Worm (Caenorhabditis elegans): ENCODE measurements around the gene ZC239.16.
"Not testable (repeated sequence)": the region's sequence is repeated elsewhere in the genome, so short reads cannot be mapped to it uniquely, and the experiment has no call there.

ZC239.16 gene

DNA sequence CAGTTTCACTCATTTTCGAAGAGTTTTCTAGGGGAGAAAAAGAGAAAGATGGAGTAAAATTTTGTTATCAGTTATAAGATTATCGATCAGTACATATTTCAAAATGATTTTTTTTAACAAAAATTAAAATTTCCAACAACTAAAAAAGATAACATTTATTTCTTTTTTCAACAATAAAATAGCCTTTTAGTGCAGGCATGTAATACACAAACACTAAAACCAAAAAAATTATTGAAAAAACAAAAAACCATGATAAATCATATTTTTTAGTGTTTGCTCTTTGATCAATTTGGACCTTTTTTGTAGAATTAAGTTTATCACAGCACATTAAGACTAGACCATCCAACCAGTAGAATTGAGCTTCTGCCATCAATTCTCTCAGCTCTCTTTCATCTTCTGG, 488 bp downstream of the ZC239.16 start, which contains the start of gene ZC239.15:
TSS of gene ZC239.15 (minus strand) at position 101 of the 400 bp plus-strand sequence.
- no peak for TF ChIP-seq nhr-12 (tag; optimal IDR thresholded peaks at IDR 0.05)
- no peak for TF ChIP-seq flh-1 (GFP tag; optimal IDR thresholded peaks at IDR 0.05)
- no peak for TF ChIP-seq nhr-76 (tag; optimal IDR thresholded peaks at IDR 0.05)
- no peak for TF ChIP-seq hlh-1 (tag; optimal IDR thresholded peaks at IDR 0.05)
- TF ChIP-seq elt-3 (tag; optimal IDR thresholded peaks at IDR 0.05) = no peak

DNA sequence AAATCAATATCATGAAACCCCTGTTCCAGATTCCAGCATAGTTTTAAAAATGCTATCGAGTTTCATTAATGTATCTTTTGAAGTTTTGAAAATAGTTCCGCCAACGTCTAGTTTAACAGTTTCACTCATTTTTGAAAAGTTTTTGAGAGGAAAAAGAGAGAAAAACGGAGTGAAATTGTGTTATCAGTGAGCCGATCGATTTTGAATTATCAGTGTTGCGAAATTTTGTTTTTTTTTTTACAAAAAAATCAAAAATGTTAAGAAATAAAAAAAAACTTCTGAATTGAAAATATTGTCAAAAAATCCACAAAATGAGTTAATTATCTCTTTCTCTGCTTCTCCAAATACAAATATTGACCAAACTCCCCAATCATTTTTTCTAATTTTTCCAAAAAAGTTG, 2.4 kb downstream of the ZC239.16 start, which contains the start of gene ZC239.13:
TSS of gene ZC239.13 (minus strand) at position 154 of the 400 bp plus-strand sequence.
- TF ChIP-seq ztf-11 (tag; optimal IDR thresholded peaks at IDR 0.05) (no peak), nhr-12 (tag; optimal IDR thresholded peaks at IDR 0.05) (no peak), hlh-1 (tag; optimal IDR thresholded peaks at IDR 0.05) (no peak), pha-4 (tag; optimal IDR thresholded peaks at IDR 0.05) (no peak), mep-1 (tag; optimal IDR thresholded peaks at IDR 0.05) (no peak), M03D4.4 (tag; optimal IDR thresholded peaks at IDR 0.05) (no peak), elt-3 (tag; optimal IDR thresholded peaks at IDR 0.05) (no peak), bed-3 (GFP tag; optimal IDR thresholded peaks at IDR 0.05) (no peak)

DNA sequence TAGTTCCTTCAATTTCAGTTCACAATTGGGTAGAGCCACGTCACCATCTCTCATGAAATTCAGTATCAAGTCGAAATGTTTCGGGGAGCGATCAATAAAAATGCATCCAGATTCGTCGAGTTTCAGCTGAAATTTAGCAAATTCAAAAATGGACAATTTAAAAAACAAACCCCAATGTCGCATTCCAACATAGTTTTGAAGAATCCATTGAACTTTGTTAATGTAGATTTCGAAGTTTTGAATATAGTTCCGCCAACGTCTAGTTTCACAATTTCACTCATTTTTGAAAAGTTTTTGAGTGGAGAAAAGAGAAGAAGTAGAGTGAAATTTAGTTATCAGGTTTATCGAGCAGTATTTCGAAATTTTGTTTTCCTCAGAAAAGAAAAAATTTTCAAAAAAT, 3.4 kb downstream of the ZC239.16 start, which contains the start of gene ZC239.14:
TSS of gene ZC239.14 (minus strand) at position 305 of the 400 bp plus-strand sequence.
- TF ChIP-seq nhr-76 (tag; optimal IDR thresholded peaks at IDR 0.05) = no peak
- no peak for TF ChIP-seq nhr-2 (tag; optimal IDR thresholded peaks at IDR 0.05)
- TF ChIP-seq pha-4 (tag; optimal IDR thresholded peaks at IDR 0.05) = no peak
- no peak for TF ChIP-seq ham-2 (GFP tag; optimal IDR thresholded peaks at IDR 0.05)
- TF ChIP-seq nhr-28 (tag; optimal IDR thresholded peaks at IDR 0.05) = no peak
- no peak for TF ChIP-seq mab-5 (tag; optimal IDR thresholded peaks at IDR 0.05)
- no peak for TF ChIP-seq ceh-83 (GFP tag; optimal IDR thresholded peaks at IDR 0.05)
- TF ChIP-seq M03D4.4 (tag; optimal IDR thresholded peaks at IDR 0.05) = no peak
- no peak for TF ChIP-seq ceh-43 (GFP tag; optimal IDR thresholded peaks at IDR 0.05)
- no peak for TF ChIP-seq elt-1 (tag; optimal IDR thresholded peaks at IDR 0.05; ENCODE audit: borderline replicate concordance, insufficient read depth)
- no peak for TF ChIP-seq ces-1 (GFP tag; optimal IDR thresholded peaks at IDR 0.05)
- TF ChIP-seq sem-2 (GFP tag; optimal IDR thresholded peaks at IDR 0.05) = no peak
- TF ChIP-seq zip-8 (tag; optimal IDR thresholded peaks at IDR 0.05) = no peak
- TF ChIP-seq elt-3 (tag; optimal IDR thresholded peaks at IDR 0.05) = no peak
- TF ChIP-seq mep-1 (tag; optimal IDR thresholded peaks at IDR 0.05) = no peak

DNA sequence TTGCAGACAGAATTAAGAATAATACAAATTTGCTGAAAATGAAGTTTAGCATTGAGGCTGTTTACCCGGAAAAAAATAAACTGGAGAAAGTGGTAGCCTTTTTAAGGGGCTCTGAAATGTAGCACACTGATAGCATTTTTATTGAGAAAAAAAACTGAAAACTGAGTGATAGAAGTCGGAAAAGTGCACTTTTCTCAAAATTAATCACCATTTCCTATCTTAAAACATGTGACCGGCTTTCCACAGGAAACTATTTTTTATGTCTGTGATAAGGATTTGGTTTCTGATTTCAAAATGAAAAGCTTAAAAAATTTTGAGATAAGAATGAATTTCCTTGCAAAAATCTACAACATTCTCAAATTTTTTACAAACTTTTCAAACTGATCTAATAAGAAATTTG, 4.4 kb downstream of the ZC239.16 start, which contains the start of gene ZC239.22:
TSS of gene ZC239.22 (minus strand) at position 101 of the 400 bp plus-strand sequence.
- TF ChIP-seq ceh-39 (tag; optimal IDR thresholded peaks at IDR 0.05) (no peak), nhr-237 (tag; optimal IDR thresholded peaks at IDR 0.05) (no peak), bed-3 (GFP tag; optimal IDR thresholded peaks at IDR 0.05) (no peak), drap-1 (GFP tag; optimal IDR thresholded peaks at IDR 0.05) (no peak), sem-2 (GFP tag; optimal IDR thresholded peaks at IDR 0.05) (no peak), mls-2 (tag; optimal IDR thresholded peaks at IDR 0.05) (no peak), ces-1 (GFP tag; optimal IDR thresholded peaks at IDR 0.05) (no peak), sptf-1 (tag; optimal IDR thresholded peaks at IDR 0.05) (no peak)

DNA sequence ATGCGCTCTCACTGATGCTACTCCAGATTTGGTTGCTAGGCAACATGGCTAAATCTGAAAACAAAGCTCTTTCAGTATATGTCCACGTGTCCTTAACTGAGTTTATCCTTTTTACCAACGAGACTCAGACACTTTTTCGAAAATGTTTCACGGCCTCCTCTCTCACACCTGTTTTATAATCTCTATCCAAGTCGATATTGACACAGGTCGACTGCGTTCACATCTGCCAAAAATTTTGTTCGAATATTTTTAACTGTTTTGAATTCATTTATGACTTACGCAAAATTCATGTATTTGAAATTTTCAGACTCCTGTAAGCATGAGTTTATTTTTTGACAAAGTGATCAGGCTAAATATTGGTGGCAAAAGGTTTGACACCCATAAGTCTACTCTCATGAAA, 9.4 kb downstream of the ZC239.16 start, which contains the start of gene ZC239.3:
TSS of gene ZC239.3 (plus strand) at position 301 of the 400 bp plus-strand sequence.
- TF ChIP-seq snpc-4 (tag; optimal IDR thresholded peaks at IDR 0.05); drap-1 (GFP tag; optimal IDR thresholded peaks at IDR 0.05); nhr-2 (tag; optimal IDR thresholded peaks at IDR 0.05): not testable (repeated sequence)

DNA sequence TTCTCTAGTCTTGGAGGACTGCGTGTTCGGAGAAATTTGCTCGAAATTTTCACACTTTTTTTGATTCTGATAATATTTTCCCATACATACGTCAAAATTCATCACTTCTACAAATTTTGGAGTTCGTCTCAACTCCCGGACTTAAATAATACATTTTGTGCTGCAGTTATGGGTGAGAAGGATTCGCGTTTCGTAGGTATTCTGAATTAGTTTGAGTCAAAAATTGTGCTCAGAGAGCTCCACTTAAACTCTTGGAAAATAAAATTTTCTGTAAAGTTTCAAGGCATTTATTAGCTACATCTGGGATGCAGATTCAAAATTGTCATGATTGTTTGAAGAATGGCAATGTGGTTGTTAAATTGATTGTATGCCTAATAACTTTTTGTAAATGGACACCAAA, 11.2 kb downstream of the ZC239.16 start, which contains the start of gene ZC239.4:
TSS of gene ZC239.4 (plus strand) at position 301 of the 400 bp plus-strand sequence.
- TF ChIP-seq unc-39 (tag; optimal IDR thresholded peaks at IDR 0.05) (no peak), nhr-76 (tag; optimal IDR thresholded peaks at IDR 0.05) (no peak), mep-1 (tag; optimal IDR thresholded peaks at IDR 0.05) (no peak), nhr-12 (tag; optimal IDR thresholded peaks at IDR 0.05) (no peak), hlh-1 (tag; optimal IDR thresholded peaks at IDR 0.05) (no peak), ces-1 (GFP tag; optimal IDR thresholded peaks at IDR 0.05) (no peak), snpc-4 (tag; optimal IDR thresholded peaks at IDR 0.05) (no peak), tbx-8 (GFP tag; optimal IDR thresholded peaks at IDR 0.05) (no peak)

Data from whole organism, mixed stage, embryonic.